Worm (Caenorhabditis elegans): ENCODE data around the gene fbxa-189.

The fbxa-189 gene

DNA sequence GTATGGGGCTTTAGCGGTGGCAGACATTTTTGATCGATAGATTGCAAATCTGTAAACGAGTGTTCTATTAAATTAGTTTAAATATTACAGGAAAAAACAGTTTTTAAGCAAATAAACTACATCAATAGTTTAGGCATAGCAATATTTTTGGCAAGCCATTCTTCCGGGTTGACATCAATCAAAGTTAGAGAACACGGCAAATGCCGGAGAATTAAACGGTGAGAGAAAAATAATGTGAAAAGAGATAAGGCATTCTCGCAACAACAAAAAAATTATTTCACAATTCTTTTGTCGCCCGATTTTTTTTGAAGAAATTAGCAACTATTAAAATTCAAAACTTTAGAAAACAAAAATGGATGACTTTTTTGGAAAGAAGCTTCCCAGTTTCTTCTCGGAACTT is at the start of gene fbxa-189, which contains the start of gene fbxa-188:
TSS of gene fbxa-189 (plus strand) at position 339 of the 400 bp plus-strand sequence.
TSS of gene fbxa-188 (minus strand) at position 51 of the 400 bp plus-strand sequence.
- TF ChIP-seq ama-1 (optimal IDR thresholded peaks at IDR 0.05), result no peak
- no peak for TF ChIP-seq pes-1 (GFP tag; IDR thresholded peaks at IDR 0.05)
- no peak for TF ChIP-seq scrt-1 (GFP tag; IDR thresholded peaks at IDR 0.05)
- TF ChIP-seq hnd-1 (tag; optimal IDR thresholded peaks at IDR 0.05), result no peak
- TF ChIP-seq sea-1 (GFP tag; conservative IDR thresholded peaks at IDR 0.05), result no peak
- TF ChIP-seq hmbx-1 (tag; optimal IDR thresholded peaks at IDR 0.05), result no peak
- no peak for TF ChIP-seq F13C5.2 (tag; optimal IDR thresholded peaks at IDR 0.05)
- no peak for TF ChIP-seq flt-1 (GFP tag; IDR thresholded peaks at IDR 0.05)
- no peak for TF ChIP-seq tra-4 (tag; optimal IDR thresholded peaks at IDR 0.05)
- no peak for TF ChIP-seq aly-1 (tag; optimal IDR thresholded peaks at IDR 0.05)
- TF ChIP-seq ets-7 (tag; optimal IDR thresholded peaks at IDR 0.05), result no peak
- no peak for TF ChIP-seq ceh-36 (tag; optimal IDR thresholded peaks at IDR 0.05)
- TF ChIP-seq tbx-11 (GFP tag; IDR thresholded peaks at IDR 0.05), result no peak

DNA sequence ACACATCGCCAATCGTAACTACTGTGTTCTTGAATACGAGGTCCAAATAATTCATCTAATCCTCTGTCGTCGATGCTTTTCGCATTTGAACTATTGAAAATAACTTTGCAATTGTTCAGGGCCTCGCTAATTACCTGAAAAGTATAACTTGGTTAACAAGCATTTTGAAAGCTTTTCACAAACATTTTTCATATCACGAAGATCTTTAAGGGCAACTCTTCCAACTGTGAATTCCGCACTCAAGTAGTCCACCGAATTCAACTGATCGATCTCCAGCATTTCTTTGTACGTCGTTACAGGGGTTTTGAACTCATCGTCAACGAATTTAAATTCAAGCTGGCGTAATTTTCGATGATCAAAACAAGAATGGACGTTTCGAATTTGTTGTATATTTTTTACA is 48.6 kb upstream of the fbxa-189 start:
- TF ChIP-seq sea-1 (GFP tag; conservative IDR thresholded peaks at IDR 0.05), result no peak
- TF ChIP-seq ets-7 (tag; optimal IDR thresholded peaks at IDR 0.05), result no peak
- TF ChIP-seq scrt-1 (GFP tag; IDR thresholded peaks at IDR 0.05), result no peak
- no peak for TF ChIP-seq ama-1 (optimal IDR thresholded peaks at IDR 0.05)
- TF ChIP-seq ceh-36 (tag; optimal IDR thresholded peaks at IDR 0.05), result no peak
- no peak for TF ChIP-seq tbx-11 (GFP tag; IDR thresholded peaks at IDR 0.05)
- no peak for TF ChIP-seq pes-1 (GFP tag; IDR thresholded peaks at IDR 0.05)
- TF ChIP-seq flt-1 (GFP tag; IDR thresholded peaks at IDR 0.05), result no peak
- no peak for TF ChIP-seq hnd-1 (tag; optimal IDR thresholded peaks at IDR 0.05)
- TF ChIP-seq F13C5.2 (tag; optimal IDR thresholded peaks at IDR 0.05), result no peak
- TF ChIP-seq B0310.2 (tag; optimal IDR thresholded peaks at IDR 0.05), result no peak
- TF ChIP-seq hmg-4 (GFP tag; optimal IDR thresholded peaks at IDR 0.05), result no peak
- no peak for TF ChIP-seq ceh-13 (GFP tag; optimal IDR thresholded peaks at IDR 0.05)

DNA sequence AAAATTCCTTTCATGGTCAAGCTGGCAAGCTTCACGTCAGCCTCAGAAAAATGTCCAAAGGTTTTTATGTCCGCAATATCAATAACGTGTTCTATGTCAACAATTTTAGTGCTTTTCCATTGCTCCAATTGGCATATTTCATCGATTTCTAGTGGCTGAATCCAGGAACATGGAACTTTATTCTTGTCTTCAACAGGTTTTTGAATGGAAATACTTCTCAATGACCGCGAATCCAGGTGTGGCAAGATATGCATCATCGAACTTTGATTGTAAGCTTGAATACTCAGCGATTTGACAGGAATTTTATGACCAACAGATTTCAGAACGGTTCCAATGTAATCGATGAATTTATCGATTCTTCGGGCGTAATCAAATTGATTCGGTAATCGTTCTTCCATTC is 46.4 kb upstream of the fbxa-189 start:
- TF ChIP-seq sea-1 (GFP tag; conservative IDR thresholded peaks at IDR 0.05) (no peak), tra-4 (tag; optimal IDR thresholded peaks at IDR 0.05) (no peak), flt-1 (GFP tag; IDR thresholded peaks at IDR 0.05) (no peak), ceh-36 (tag; optimal IDR thresholded peaks at IDR 0.05) (no peak), pes-1 (GFP tag; IDR thresholded peaks at IDR 0.05) (no peak), ets-7 (tag; optimal IDR thresholded peaks at IDR 0.05) (no peak), tbx-11 (GFP tag; IDR thresholded peaks at IDR 0.05) (no peak), B0310.2 (tag; optimal IDR thresholded peaks at IDR 0.05) (no peak), aly-1 (tag; optimal IDR thresholded peaks at IDR 0.05) (no peak), tbx-37 (GFP tag; conservative IDR thresholded peaks at IDR 0.05) (no peak), hnd-1 (tag; optimal IDR thresholded peaks at IDR 0.05) (no peak), ceh-13 (GFP tag; optimal IDR thresholded peaks at IDR 0.05) (no peak), F13C5.2 (tag; optimal IDR thresholded peaks at IDR 0.05) (no peak), hmg-4 (GFP tag; optimal IDR thresholded peaks at IDR 0.05) (no peak), scrt-1 (GFP tag; IDR thresholded peaks at IDR 0.05) (no peak), ama-1 (optimal IDR thresholded peaks at IDR 0.05) (no peak), hmbx-1 (tag; optimal IDR thresholded peaks at IDR 0.05) (no peak)

DNA sequence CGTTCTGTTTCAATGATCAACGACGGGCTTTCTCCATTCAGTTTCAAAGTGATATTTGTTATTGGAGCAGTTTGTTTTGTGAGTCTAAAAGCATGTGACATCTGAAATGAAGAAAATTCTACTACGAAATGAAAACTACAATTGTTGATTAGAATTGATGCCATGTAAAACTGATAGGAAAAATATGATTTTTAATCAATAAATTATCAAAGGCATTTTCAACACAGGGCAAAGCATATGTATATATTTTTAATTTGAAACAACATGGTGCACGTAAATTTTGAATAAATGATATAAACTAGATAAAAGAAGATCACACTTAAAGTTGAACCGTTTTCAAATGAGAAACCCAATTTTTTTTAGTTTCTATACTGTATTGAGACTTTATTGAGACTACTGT is 43.6 kb upstream of the fbxa-189 start, which contains the start of gene K10G4.5:
TSS of gene K10G4.5 (minus strand) at position 101 of the 400 bp plus-strand sequence.
- no peak for TF ChIP-seq aly-1 (tag; optimal IDR thresholded peaks at IDR 0.05)
- TF ChIP-seq hnd-1 (tag; optimal IDR thresholded peaks at IDR 0.05), result no peak
- TF ChIP-seq ets-7 (tag; optimal IDR thresholded peaks at IDR 0.05), result no peak
- no peak for TF ChIP-seq ama-1 (optimal IDR thresholded peaks at IDR 0.05)
- TF ChIP-seq ceh-13 (GFP tag; optimal IDR thresholded peaks at IDR 0.05), result no peak
- no peak for TF ChIP-seq sea-1 (GFP tag; conservative IDR thresholded peaks at IDR 0.05)
- TF ChIP-seq tbx-37 (GFP tag; conservative IDR thresholded peaks at IDR 0.05), result no peak
- TF ChIP-seq flt-1 (GFP tag; IDR thresholded peaks at IDR 0.05), result no peak
- TF ChIP-seq pes-1 (GFP tag; IDR thresholded peaks at IDR 0.05), result no peak
- TF ChIP-seq hmg-4 (GFP tag; optimal IDR thresholded peaks at IDR 0.05), result no peak
- TF ChIP-seq tra-4 (tag; optimal IDR thresholded peaks at IDR 0.05), result no peak
- no peak for TF ChIP-seq B0310.2 (tag; optimal IDR thresholded peaks at IDR 0.05)
- TF ChIP-seq tbx-11 (GFP tag; IDR thresholded peaks at IDR 0.05), result no peak
- TF ChIP-seq F13C5.2 (tag; optimal IDR thresholded peaks at IDR 0.05), result no peak

DNA sequence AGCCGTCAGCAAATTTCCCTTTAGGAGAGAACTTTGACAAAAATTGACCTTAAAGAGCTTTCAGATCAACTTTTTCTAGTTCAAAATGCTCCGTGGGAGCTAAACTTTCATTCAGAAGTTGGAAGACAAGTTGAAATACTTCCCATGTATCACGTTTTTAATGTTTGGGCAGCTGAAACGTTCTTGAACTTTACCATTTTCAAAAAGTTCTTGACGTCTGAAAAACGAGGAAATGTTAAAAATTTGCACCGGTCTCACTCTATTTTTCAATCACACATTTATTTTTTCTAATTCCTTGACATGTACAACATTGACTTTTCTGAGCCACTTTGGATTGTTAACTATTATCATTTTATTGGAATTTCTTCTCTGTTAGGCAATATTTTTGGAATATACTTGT is 42.3 kb upstream of the fbxa-189 start, which contains the start of gene sri-70:
TSS of gene sri-70 (plus strand) at position 301 of the 400 bp plus-strand sequence.
- TF ChIP-seq tbx-37 (GFP tag; conservative IDR thresholded peaks at IDR 0.05) (no peak), ceh-36 (tag; optimal IDR thresholded peaks at IDR 0.05) (no peak), B0310.2 (tag; optimal IDR thresholded peaks at IDR 0.05) (no peak), F13C5.2 (tag; optimal IDR thresholded peaks at IDR 0.05) (no peak), pes-1 (GFP tag; IDR thresholded peaks at IDR 0.05) (no peak), ets-7 (tag; optimal IDR thresholded peaks at IDR 0.05) (no peak), sea-1 (GFP tag; conservative IDR thresholded peaks at IDR 0.05) (no peak), hnd-1 (tag; optimal IDR thresholded peaks at IDR 0.05) (no peak)

DNA sequence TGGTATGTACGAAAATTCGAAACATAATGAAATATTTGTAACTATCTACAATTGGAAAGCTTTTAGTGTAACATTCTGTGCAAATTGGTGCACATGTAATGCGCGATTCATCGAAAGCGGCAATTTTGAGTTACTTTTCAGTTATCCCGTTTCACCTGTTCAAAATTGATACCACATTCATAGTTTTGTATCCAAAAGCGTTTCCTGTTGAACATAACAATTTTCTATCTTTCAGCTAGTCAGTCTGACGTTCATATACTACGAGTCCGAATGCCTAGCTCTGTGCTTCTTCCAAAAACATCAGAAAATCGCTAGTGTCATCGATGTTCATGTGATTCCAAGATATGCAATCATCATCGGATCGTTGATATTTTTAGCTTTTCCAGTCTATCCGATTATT is 41.6 kb upstream of the fbxa-189 start:
- TF ChIP-seq B0310.2 (tag; optimal IDR thresholded peaks at IDR 0.05), result no peak
- TF ChIP-seq ama-1 (optimal IDR thresholded peaks at IDR 0.05), result no peak
- TF ChIP-seq ets-7 (tag; optimal IDR thresholded peaks at IDR 0.05), result no peak
- no peak for TF ChIP-seq flt-1 (GFP tag; IDR thresholded peaks at IDR 0.05)
- TF ChIP-seq hmbx-1 (tag; optimal IDR thresholded peaks at IDR 0.05), result no peak
- TF ChIP-seq scrt-1 (GFP tag; IDR thresholded peaks at IDR 0.05), result no peak
- TF ChIP-seq sea-1 (GFP tag; conservative IDR thresholded peaks at IDR 0.05), result no peak
- no peak for TF ChIP-seq aly-1 (tag; optimal IDR thresholded peaks at IDR 0.05)
- TF ChIP-seq tra-4 (tag; optimal IDR thresholded peaks at IDR 0.05), result no peak
- no peak for TF ChIP-seq hmg-4 (GFP tag; optimal IDR thresholded peaks at IDR 0.05)
- TF ChIP-seq hnd-1 (tag; optimal IDR thresholded peaks at IDR 0.05), result no peak
- no peak for TF ChIP-seq pes-1 (GFP tag; IDR thresholded peaks at IDR 0.05)
- no peak for TF ChIP-seq ceh-36 (tag; optimal IDR thresholded peaks at IDR 0.05)
- no peak for TF ChIP-seq tbx-37 (GFP tag; conservative IDR thresholded peaks at IDR 0.05)
- TF ChIP-seq F13C5.2 (tag; optimal IDR thresholded peaks at IDR 0.05), result no peak
- TF ChIP-seq tbx-11 (GFP tag; IDR thresholded peaks at IDR 0.05), result no peak

DNA sequence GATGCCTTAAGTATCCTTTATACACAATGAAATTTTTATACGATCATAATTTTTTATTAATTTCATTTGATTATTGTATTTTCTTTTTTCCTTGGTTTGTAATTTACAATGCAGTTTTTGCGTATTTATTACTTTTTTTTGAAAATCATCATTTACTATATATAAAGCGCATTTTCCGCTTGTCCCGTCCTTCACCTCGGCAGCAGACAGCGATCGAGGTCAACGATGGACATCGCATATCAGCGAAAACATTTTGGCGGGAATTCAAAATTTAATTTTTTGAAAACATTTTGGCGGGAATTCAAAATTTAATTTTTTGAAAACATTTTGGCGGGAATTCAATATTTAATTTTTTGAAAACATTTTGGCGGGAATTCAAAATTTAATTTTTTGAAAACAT is 37.1 kb upstream of the fbxa-189 start:
- no peak for TF ChIP-seq ceh-36 (tag; optimal IDR thresholded peaks at IDR 0.05)
- TF ChIP-seq aly-1 (tag; optimal IDR thresholded peaks at IDR 0.05), result no peak

Data from whole organism, early embryonic.